Fruit fly (Drosophila melanogaster) whole organism, embryonic: Measurements from ENCODE around the gene sxe2.

Experiments
- Bgb ChIP-seq: fragments of 200-800 bp; sonication (Bioruptor generic); IDR thresholded peaks from 2 replicates; pipeline ENCODE4 v1.3.6; 2022; ENCODE audit warnings: missing biosample characterization, missing genetic modification characterization; ENCODE audit not compliant: partially characterized antibody
- CG11093 ChIP-seq: fragments of 200-800 bp; sonication (Bioruptor generic); IDR thresholded peaks from 3 replicates; pipeline ENCODE4 v1.3.6; 2022; ENCODE audit warnings: missing biosample characterization, missing genetic modification characterization
- CG11504 ChIP-seq: fragments of 200-800 bp; sonication (Bioruptor generic); optimal IDR thresholded peaks from 3 replicates; lab custom pipeline; 2019; ENCODE audit warnings: missing biosample characterization, mild to moderate bottlenecking, missing genetic modification characterization, moderate library complexity
- CG13894 ChIP-seq: fragments of 200-800 bp; sonication (Bioruptor generic); optimal IDR thresholded peaks from 3 replicates; lab custom pipeline; 2018; ENCODE audit warnings: missing biosample characterization, mild to moderate bottlenecking, missing genetic modification characterization, moderate library complexity
- CG1647 ChIP-seq: fragments of 200-800 bp; sonication (Bioruptor generic); optimal IDR thresholded peaks from 3 replicates; lab custom pipeline; 2016; ENCODE audit warnings: missing biosample characterization, missing genetic modification characterization
- CG16813 ChIP-seq: fragments of 200-800 bp; sonication (Bioruptor generic); IDR thresholded peaks from 3 replicates; pipeline ENCODE4 v1.3.6; 2022; ENCODE audit warnings: missing biosample characterization, missing genetic modification characterization; ENCODE audit not compliant: partially characterized antibody
- CG17568 ChIP-seq: fragments of 200-800 bp; sonication (Bioruptor generic); optimal IDR thresholded peaks from 2 replicates; lab custom pipeline; 2018; ENCODE audit warnings: missing biosample characterization, mild to moderate bottlenecking, missing genetic modification characterization, moderate library complexity
- CG17612 ChIP-seq: fragments of 200-800 bp; sonication (Bioruptor generic); IDR thresholded peaks from 2 replicates; pipeline ENCODE4 v1.3.6; 2022; ENCODE audit warnings: missing biosample characterization, missing genetic modification characterization
- CG18011 ChIP-seq: fragments of 200-800 bp; sonication (Bioruptor generic); optimal IDR thresholded peaks from 2 replicates; lab custom pipeline; 2017; ENCODE audit warnings: missing biosample characterization, missing genetic modification characterization, mild to moderate bottlenecking, moderate library complexity, missing genotype
- CG18262 ChIP-seq: fragments of 200-800 bp; optimal IDR thresholded peaks from 3 replicates; lab custom pipeline; 2019; ENCODE audit warnings: missing biosample characterization, mild to moderate bottlenecking, missing genetic modification characterization, moderate library complexity
- CG2678 ChIP-seq: fragments of 200-800 bp; sonication (Bioruptor generic); optimal IDR thresholded peaks from 3 replicates; lab custom pipeline; 2019; ENCODE audit warnings: missing biosample characterization, mild to moderate bottlenecking, missing genetic modification characterization, moderate library complexity
- CG3065 ChIP-seq: fragments of 200-800 bp; sonication (Bioruptor generic); optimal IDR thresholded peaks from 2 replicates; lab custom pipeline; 2016; ENCODE audit warnings: missing biosample characterization, missing genetic modification characterization
- CG31224 ChIP-seq: fragments of 200-800 bp; sonication (Bioruptor generic); IDR thresholded peaks from 2 replicates; pipeline ENCODE4 v1.3.6; 2022; ENCODE audit warnings: missing biosample characterization, missing genetic modification characterization
- CG31441 ChIP-seq: fragments of 200-800 bp; sonication (Bioruptor generic); IDR thresholded peaks from 2 replicates; pipeline ENCODE4 v1.3.6; 2022; ENCODE audit warnings: missing biosample characterization, missing genetic modification characterization
- CG34224 ChIP-seq: fragments of 200-800 bp; sonication (Bioruptor generic); IDR thresholded peaks from 3 replicates; pipeline ENCODE4 v1.3.6; 2022; ENCODE audit warnings: missing biosample characterization, missing genetic modification characterization; ENCODE audit not compliant: partially characterized antibody
- CG6175 ChIP-seq: fragments of 200-800 bp; sonication (Bioruptor generic); IDR thresholded peaks from 3 replicates; pipeline ENCODE4 v1.3.6; 2022; ENCODE audit warnings: missing biosample characterization, missing genetic modification characterization
- CG6654 ChIP-seq: fragments of 200-800 bp; sonication (Bioruptor generic); optimal IDR thresholded peaks from 2 replicates; lab custom pipeline; 2017; ENCODE audit warnings: missing biosample characterization, mild to moderate bottlenecking, missing genetic modification characterization
- CG6765 ChIP-seq: fragments of 200-800 bp; sonication (Bioruptor generic); optimal IDR thresholded peaks from 3 replicates; lab custom pipeline; 2017; ENCODE audit warnings: missing biosample characterization, mild to moderate bottlenecking, missing genetic modification characterization
- CG7745 ChIP-seq: fragments of 200-800 bp; sonication (Bioruptor generic); optimal IDR thresholded peaks from 2 replicates; lab custom pipeline; 2018; ENCODE audit warnings: missing biosample characterization, mild to moderate bottlenecking, missing genetic modification characterization, moderate library complexity
- CG8924 ChIP-seq: fragments of 200-800 bp; optimal IDR thresholded peaks from 3 replicates; lab custom pipeline; 2019; ENCODE audit warnings: missing biosample characterization, mild to moderate bottlenecking, missing genetic modification characterization, moderate library complexity
- D19A ChIP-seq: fragments of 200-800 bp; optimal IDR thresholded peaks from 3 replicates; lab custom pipeline; 2019; ENCODE audit warnings: missing biosample characterization, mild to moderate bottlenecking, missing genetic modification characterization, moderate library complexity
- Dip2 ChIP-seq: fragments of 200-800 bp; sonication (Bioruptor generic); IDR thresholded peaks from 2 replicates; pipeline ENCODE4 v1.3.6; 2022; ENCODE audit warnings: missing biosample characterization, missing genetic modification characterization
- Dip3 ChIP-seq: fragments of 200-800 bp; sonication (Bioruptor generic); optimal IDR thresholded peaks from 3 replicates; lab custom pipeline; 2016; ENCODE audit warnings: missing biosample characterization, missing genetic modification characterization
- ERR ChIP-seq: fragments of 200-800 bp; sonication (Bioruptor generic); optimal IDR thresholded peaks from 2 replicates; lab custom pipeline; 2016; ENCODE audit warnings: missing biosample characterization, missing genetic modification characterization
- Fer3 ChIP-seq: fragments of 200-800 bp; sonication (Bioruptor generic); optimal IDR thresholded peaks from 2 replicates; lab custom pipeline; 2018; ENCODE audit warnings: missing biosample characterization, mild to moderate bottlenecking, missing genetic modification characterization, moderate library complexity
- HLHmδ ChIP-seq: fragments of 200-800 bp; sonication (Bioruptor generic); optimal IDR thresholded peaks from 2 replicates; lab custom pipeline; 2018; ENCODE audit warnings: missing biosample characterization, mild to moderate bottlenecking, missing genetic modification characterization, moderate library complexity
- NFAT ChIP-seq: fragments of 200-800 bp; sonication (Bioruptor generic); IDR thresholded peaks from 2 replicates; pipeline ENCODE4 v1.3.6; 2022; ENCODE audit warnings: missing biosample characterization, missing genetic modification characterization
- Oli ChIP-seq: fragments of 200-800 bp; sonication (Bioruptor generic); optimal IDR thresholded peaks from 2 replicates; lab custom pipeline; 2018; ENCODE audit warnings: missing biosample characterization, mild to moderate bottlenecking, missing genetic modification characterization, moderate library complexity
- Poxn ChIP-seq: fragments of 200-800 bp; sonication (Bioruptor generic); IDR thresholded peaks from 2 replicates; pipeline ENCODE4 v1.3.6; 2022; ENCODE audit warnings: missing biosample characterization, missing genetic modification characterization
- abd-A ChIP-seq: fragments of 200-800 bp; sonication (Bioruptor generic); optimal IDR thresholded peaks from 3 replicates; lab custom pipeline; 2019; ENCODE audit warnings: missing biosample characterization, mild to moderate bottlenecking, missing genetic modification characterization, moderate library complexity
- amos ChIP-seq: fragments of 200-800 bp; sonication (Bioruptor generic); IDR thresholded peaks from 2 replicates; pipeline ENCODE4 v1.3.6; 2022; ENCODE audit warnings: missing biosample characterization, missing genetic modification characterization; ENCODE audit not compliant: partially characterized antibody
- bab2 ChIP-seq: fragments of 200-800 bp; sonication (Bioruptor generic); optimal IDR thresholded peaks from 2 replicates; lab custom pipeline; 2016; ENCODE audit warnings: missing biosample characterization, missing genetic modification characterization
- bbx ChIP-seq: fragments of 200-800 bp; sonication (Bioruptor generic); IDR thresholded peaks from 2 replicates; pipeline ENCODE4 v1.3.6; 2022; ENCODE audit warnings: missing biosample characterization, missing genetic modification characterization; ENCODE audit not compliant: partially characterized antibody
- da ChIP-seq: fragments of 200-800 bp; sonication (Bioruptor generic); optimal IDR thresholded peaks from 2 replicates; lab custom pipeline; 2016; ENCODE audit warnings: missing biosample characterization, missing genetic modification characterization
- dan ChIP-seq: fragments of 200-800 bp; sonication (Bioruptor generic); IDR thresholded peaks from 2 replicates; pipeline ENCODE4 v1.3.6; 2022; ENCODE audit warnings: missing biosample characterization, missing genetic modification characterization
- dm ChIP-seq: fragments of 200-800 bp; sonication (Bioruptor generic); optimal IDR thresholded peaks from 3 replicates; lab custom pipeline; 2016; ENCODE audit warnings: missing biosample characterization, missing genetic modification characterization
- esg ChIP-seq: fragments of 200-800 bp; sonication (Bioruptor generic); conservative IDR thresholded peaks from 2 replicates; pipeline ENCODE4 v1.3.6; 2022; ENCODE audit warnings: missing biosample characterization, missing genetic modification characterization
- ftz-f1 ChIP-seq: fragments of 200-800 bp; sonication (Bioruptor generic); optimal IDR thresholded peaks from 2 replicates; lab custom pipeline; 2016; ENCODE audit warnings: missing biosample characterization, missing genetic modification characterization
- jigr1 ChIP-seq: fragments of 200-800 bp; sonication (Bioruptor generic); IDR thresholded peaks from 3 replicates; pipeline ENCODE4 v1.3.6; 2022; ENCODE audit warnings: missing biosample characterization, missing genetic modification characterization
- mirr ChIP-seq: fragments of 200-800 bp; sonication (Bioruptor generic); optimal IDR thresholded peaks from 3 replicates; lab custom pipeline; 2018; ENCODE audit warnings: missing biosample characterization, mild to moderate bottlenecking, missing genetic modification characterization
- otp ChIP-seq: fragments of 200-800 bp; sonication (Bioruptor generic); IDR thresholded peaks from 3 replicates; pipeline ENCODE4, ENCODE4 v1.3.6; 2022; ENCODE audit warnings: missing biosample characterization, missing genetic modification characterization
- run ChIP-seq: fragments of 200-800 bp; sonication (Bioruptor generic); optimal IDR thresholded peaks from 3 replicates; lab custom pipeline; 2018; ENCODE audit warnings: missing biosample characterization, mild to moderate bottlenecking, missing genetic modification characterization
- salm ChIP-seq: fragments of 200-800 bp; sonication (Bioruptor generic); optimal IDR thresholded peaks from 2 replicates; lab custom pipeline; 2018; ENCODE audit warnings: missing biosample characterization, mild to moderate bottlenecking, missing genetic modification characterization
- shn ChIP-seq: fragments of 200-800 bp; sonication (Bioruptor generic); optimal IDR thresholded peaks from 3 replicates; lab custom pipeline; 2016; ENCODE audit warnings: missing biosample characterization, missing genetic modification characterization
- sqz ChIP-seq: fragments of 200-800 bp; sonication (Bioruptor generic); optimal IDR thresholded peaks from 3 replicates; lab custom pipeline; 2018; ENCODE audit warnings: missing biosample characterization, mild to moderate bottlenecking, missing genetic modification characterization
- tup ChIP-seq: fragments of 200-800 bp; sonication (Bioruptor generic); optimal IDR thresholded peaks from 2 replicates; lab custom pipeline; 2016; ENCODE audit warnings: missing biosample characterization, mild to moderate bottlenecking, missing genetic modification characterization, moderate library complexity
- vnd ChIP-seq: fragments of 200-800 bp; sonication (Bioruptor generic); IDR thresholded peaks from 3 replicates; pipeline ENCODE4 v1.3.6; 2022; ENCODE audit warnings: missing biosample characterization, missing genetic modification characterization; ENCODE audit not compliant: partially characterized antibody
- zen ChIP-seq: fragments of 200-800 bp; sonication (Bioruptor generic); optimal IDR thresholded peaks from 3 replicates; lab custom pipeline; 2018; ENCODE audit warnings: missing biosample characterization, mild to moderate bottlenecking, missing genetic modification characterization, moderate library complexity

sxe2 gene

dm6 chr3R:16097661-16098329, 14.1 kb downstream of the sxe2 start (continued):
- TF ChIP-seq run (peak; percentile 49), CG7745 (tag; lab: Kevin White, UChicago) (no peak), Oli (tag; lab: Kevin White, UChicago) (peak; percentile 77), CG31441 (peak; percentile 80), CG18262 (tag; lab: Kevin White, UChicago) (peak; percentile 89), Poxn (GFP tag; lab: Robert Waterston, UW) (no peak), abd-A (tag; lab: Kevin White, UChicago) (no peak), CG17568 (GFP tag; lab: Kevin White, UChicago) (peak; percentile 4), CG2678 (peak; percentile 83), zen (tag; lab: Kevin White, UChicago) (peak; percentile 95), shn (GFP tag; lab: Kevin White, UChicago) (peak; percentile 59), CG11093 (GFP tag; lab: Robert Waterston, UW) (peak; percentile 67; the same call in 1 of the 3 replicates), dan (GFP tag; lab: Robert Waterston, UW) (peak; percentile 75), CG17612 (GFP tag; lab: Robert Waterston, UW) (peak; percentile 41; the same call in 1 of the 2 replicates), Bgb (GFP tag; lab: Robert Waterston, UW) (0 out of 2 replicates have a peak, but pooled peaks have one; percentile 18), jigr1 (peak; percentile 75; the same call in 2 of the 3 replicates), amos (GFP tag; lab: Robert Waterston, UW) (peak; percentile 60), vnd (GFP tag; lab: Robert Waterston, UW) (peak; percentile 45; the same call in 1 of the 3 replicates), CG6654 (GFP tag; lab: Kevin White, UChicago) (peak; percentile 35), CG16813 (GFP tag; lab: Robert Waterston, UW) (peak; percentile 64), mirr (GFP tag; lab: Kevin White, UChicago) (no peak), Dip3 (GFP tag; lab: Kevin White, UChicago) (peak; percentile 8), otp (GFP tag; lab: Robert Waterston, UW) (peak; percentile 67; the same call in 2 of the 3 replicates), sqz (GFP tag; lab: Kevin White, UChicago) (peak; percentile 11), CG1647 (GFP tag; lab: Kevin White, UChicago) (peak; percentile 65), CG18011 (no peak), HLHmδ (GFP tag; lab: Kevin White, UChicago) (no peak), ERR (GFP tag; lab: Kevin White, UChicago) (peak; percentile 32), ftz-f1 (GFP tag; lab: Kevin White, UChicago) (no peak), dm (peak; percentile 65), esg (GFP tag; lab: Robert Waterston, UW) (peak; percentile 69), CG11504 (tag; lab: Kevin White, UChicago) (peak; percentile 86), NFAT (GFP tag; lab: Robert Waterston, UW) (peak; percentile 58; the same call in 1 of the 2 replicates), Fer3 (tag; lab: Kevin White, UChicago) (peak; percentile 55), CG8924 (tag; lab: Kevin White, UChicago) (peak; percentile 78), bab2 (GFP tag; lab: Kevin White, UChicago) (peak; percentile 85), salm (tag; lab: Kevin White, UChicago) (peak; percentile 60), Dip2 (no peak), CG13894 (no peak), CG3065 (GFP tag; lab: Kevin White, UChicago) (no peak), CG6175 (peak; percentile 37; the same call in 1 of the 3 replicates), CG31224 (GFP tag; lab: Robert Waterston, UW) (peak; percentile 40; the same call in 1 of the 2 replicates), bbx (no peak), CG6765 (GFP tag; lab: Kevin White, UChicago) (no peak), CG34224 (GFP tag; lab: Robert Waterston, UW) (no peak), da (no peak), D19A (peak; percentile 71), tup (GFP tag; lab: Kevin White, UChicago) (peak; percentile 43)
